Worm (Caenorhabditis elegans) whole organism, L1 larva: ENCODE data around the gene acr-8.

Experiments used
- F16B12.6 ChIP-seq: fragments of 150-350 bp; optimal IDR thresholded peaks from 2 replicates; lab custom pipeline; 2014; ENCODE audit warnings: missing biosample characterization, missing genetic modification characterization
- Y116A8C.19 ChIP-seq: sonication (generic microtip); optimal IDR thresholded peaks from 2 replicates; lab custom pipeline; 2016; ENCODE audit warnings: missing compliant biosample characterization, missing genetic modification characterization, borderline replicate concordance
- alr-1 ChIP-seq: fragments of 200-800 bp; sonication (Bioruptor generic); optimal IDR thresholded peaks from 2 replicates; lab custom pipeline; 2018; ENCODE audit warnings: borderline replicate concordance, mild to moderate bottlenecking, missing genetic modification characterization, missing compliant biosample characterization
- aly-2 ChIP-seq: fragments of 150-350 bp; optimal IDR thresholded peaks from 2 replicates; lab custom pipeline; 2014; ENCODE audit warnings: missing biosample characterization, missing genetic modification characterization
- ceh-63 ChIP-seq: fragments of 200-800 bp; sonication (Bioruptor generic); optimal IDR thresholded peaks from 2 replicates; lab custom pipeline; 2018; ENCODE audit warnings: mild to moderate bottlenecking, missing genetic modification characterization, missing compliant biosample characterization
- ceh-8 ChIP-seq: fragments of 200-800 bp; sonication (Bioruptor generic); optimal IDR thresholded peaks from 2 replicates; lab custom pipeline; 2018; ENCODE audit warnings: mild to moderate bottlenecking, missing genetic modification characterization, moderate library complexity, missing compliant biosample characterization
- ceh-82 ChIP-seq, 3 experiments: fragments of 150-350 bp in 1 of 3; sonication (generic microtip) in 2 of 3; optimal IDR thresholded peaks; 2 replicates each; lab custom pipeline; 2014 to 2017; ENCODE audit warnings: missing biosample characterization in 3 of 3, missing genetic modification characterization in 3 of 3
- ceh-88 ChIP-seq: fragments of 200-800 bp; sonication (Bioruptor generic); IDR thresholded peaks from 2 replicates; pipeline ENCODE4 v1.3.6; 2022; ENCODE audit warnings: missing genetic modification characterization, missing compliant biosample characterization
- dpl-1 ChIP-seq, 3 experiments: fragments of 150-350 bp in 2 of 3; sonication (generic microtip) in 1 of 3; optimal IDR thresholded peaks; 2 replicates each; lab custom pipeline; 2014 to 2017; ENCODE audit warnings: missing biosample characterization in 3 of 3, missing genetic modification characterization in 3 of 3, missing genetic modification reagents in 3 of 3
- efl-1 ChIP-seq, 4 experiments: fragments of 150-350 bp; optimal IDR thresholded peaks in 3 of 4; peaks in 1 of 4; 1 replicate in 1 of 4; 2 replicates in 3 of 4; lab custom pipeline; 2014; ENCODE audit warnings: missing biosample characterization in 2 of 4, missing genetic modification characterization in 2 of 4, missing genetic modification reagents in 2 of 4
- efl-3 ChIP-seq: fragments of 200-800 bp; sonication (Bioruptor generic); optimal IDR thresholded peaks from 2 replicates; lab custom pipeline; 2018; ENCODE audit warnings: mild to moderate bottlenecking, missing genetic modification characterization, missing compliant biosample characterization
- egl-13 ChIP-seq: sonication (generic microtip); optimal IDR thresholded peaks from 2 replicates; lab custom pipeline; 2016; ENCODE audit warnings: missing genotype, missing genetic modification reagents, missing genetic modification characterization, missing compliant biosample characterization
- egl-27 ChIP-seq, 2 experiments: fragments of 150-350 bp in 1 of 2; sonication (generic microtip); optimal IDR thresholded peaks; 3 replicates each; lab custom pipeline; 2017 to 2018; ENCODE audit warnings: missing biosample characterization in 2 of 2, missing genetic modification characterization in 2 of 2, missing genetic modification reagents in 2 of 2
- elt-2 ChIP-seq: sonication (generic microtip); optimal IDR thresholded peaks from 2 replicates; lab custom pipeline; 2016; ENCODE audit warnings: missing genetic modification characterization, mild to moderate bottlenecking, inconsistent platforms, missing compliant biosample characterization, missing genetic modification reagents
- fkh-10 ChIP-seq: sonication (generic microtip); optimal IDR thresholded peaks from 2 replicates; lab custom pipeline; 2017; ENCODE audit warnings: missing biosample characterization, missing genetic modification reagents, missing genetic modification characterization
- fkh-4 ChIP-seq: sonication (generic microtip); optimal IDR thresholded peaks from 2 replicates; lab custom pipeline; 2016; ENCODE audit warnings: missing compliant biosample characterization, missing genetic modification characterization, borderline replicate concordance
- fkh-8 ChIP-seq: sonication (generic microtip); optimal IDR thresholded peaks from 2 replicates; lab custom pipeline; 2016; ENCODE audit warnings: mild to moderate bottlenecking, missing genetic modification characterization, missing compliant biosample characterization
- fos-1 ChIP-seq: fragments of 150-350 bp; optimal IDR thresholded peaks from 2 replicates; lab custom pipeline; 2014; ENCODE audit warnings: missing biosample characterization, missing genetic modification characterization
- grh-1 ChIP-seq: fragments of 200-800 bp; sonication (Bioruptor generic); IDR thresholded peaks from 2 replicates; pipeline ENCODE4 v1.3.6; 2022; ENCODE audit warnings: missing genetic modification reagents, missing genetic modification characterization, missing compliant biosample characterization
- hlh-17 ChIP-seq: fragments of 200-800 bp; sonication (Bioruptor generic); optimal IDR thresholded peaks from 2 replicates; lab custom pipeline; 2018; ENCODE audit warnings: missing genetic modification characterization, mild to moderate bottlenecking, missing compliant biosample characterization, moderate library complexity, borderline replicate concordance
- hlh-4 ChIP-seq: sonication (generic microtip); optimal IDR thresholded peaks from 2 replicates; lab custom pipeline; 2016; ENCODE audit warnings: mild to moderate bottlenecking, missing genetic modification characterization, missing compliant biosample characterization
- irx-1 ChIP-seq: sonication (generic microtip); optimal IDR thresholded peaks from 2 replicates; lab custom pipeline; 2016; ENCODE audit warnings: missing genetic modification characterization, missing compliant biosample characterization
- lin-13 ChIP-seq: fragments of 150-350 bp; optimal IDR thresholded peaks from 2 replicates; lab custom pipeline; 2014; ENCODE audit warnings: missing biosample characterization, missing genetic modification reagents, missing genetic modification characterization
- lin-35 ChIP-seq, 2 experiments: fragments of 150-350 bp; optimal IDR thresholded peaks; 2 replicates each; lab custom pipeline; 2014; ENCODE audit warnings: missing biosample characterization in 2 of 2, missing genetic modification characterization in 2 of 2, missing genetic modification reagents in 2 of 2
- lin-39 ChIP-seq: fragments of 150-350 bp; optimal IDR thresholded peaks from 2 replicates; lab custom pipeline; 2014; ENCODE audit warnings: missing biosample characterization, missing genetic modification reagents, missing genetic modification characterization
- lir-3 ChIP-seq: sonication (generic microtip); optimal IDR thresholded peaks from 2 replicates; lab custom pipeline; 2016; ENCODE audit warnings: mild to moderate bottlenecking, missing genetic modification characterization, moderate library complexity, missing compliant biosample characterization; ENCODE audit not compliant: poor library complexity
- mef-2 ChIP-seq: fragments of 150-350 bp; optimal IDR thresholded peaks from 2 replicates; lab custom pipeline; 2014; ENCODE audit warnings: missing biosample characterization, missing genetic modification characterization
- mep-1 ChIP-seq: fragments of 150-350 bp; optimal IDR thresholded peaks from 2 replicates; lab custom pipeline; 2014; ENCODE audit warnings: missing biosample characterization, missing genetic modification characterization
- nhr-11 ChIP-seq: fragments of 150-350 bp; optimal IDR thresholded peaks from 2 replicates; lab custom pipeline; 2014; ENCODE audit warnings: missing biosample characterization, missing genetic modification characterization
- nhr-19 ChIP-seq: fragments of 200-800 bp; sonication (Bioruptor generic); conservative IDR thresholded peaks from 2 replicates; pipeline ENCODE4 v1.3.6; 2022; ENCODE audit warnings: missing genetic modification characterization, missing compliant biosample characterization
- nhr-20 ChIP-seq: sonication (generic microtip); optimal IDR thresholded peaks from 2 replicates; lab custom pipeline; 2016; ENCODE audit warnings: mild to moderate bottlenecking, missing genetic modification characterization, missing compliant biosample characterization
- nhr-237 ChIP-seq: fragments of 150-350 bp; optimal IDR thresholded peaks from 2 replicates; lab custom pipeline; 2014; ENCODE audit warnings: missing biosample characterization, missing genetic modification characterization
- nhr-28 ChIP-seq: fragments of 150-350 bp; optimal IDR thresholded peaks from 2 replicates; lab custom pipeline; 2014; ENCODE audit warnings: missing biosample characterization, missing genetic modification characterization
- nhr-47 ChIP-seq: sonication (generic microtip); optimal IDR thresholded peaks from 2 replicates; lab custom pipeline; 2016; ENCODE audit warnings: mild to moderate bottlenecking, missing genetic modification characterization, moderate library complexity, missing compliant biosample characterization
- nhr-71 ChIP-seq: sonication (generic microtip); optimal IDR thresholded peaks from 2 replicates; lab custom pipeline; 2016; ENCODE audit warnings: mild to moderate bottlenecking, missing genetic modification characterization, moderate library complexity, missing compliant biosample characterization
- nhr-77 ChIP-seq: fragments of 150-350 bp; optimal IDR thresholded peaks from 2 replicates; lab custom pipeline; 2014; ENCODE audit warnings: missing biosample characterization, missing genetic modification characterization
- nhr-84 ChIP-seq: sonication (generic microtip); optimal IDR thresholded peaks from 2 replicates; lab custom pipeline; 2017; ENCODE audit warnings: missing biosample characterization, missing genetic modification characterization
- nhr-85 ChIP-seq: sonication (generic microtip); peaks from one replicate; lab custom pipeline; 2016; ENCODE audit warnings: missing genetic modification characterization, inconsistent platforms, missing compliant biosample characterization
- nhr-90 ChIP-seq: sonication (generic microtip); optimal IDR thresholded peaks from 2 replicates; lab custom pipeline; 2016; ENCODE audit warnings: mild to moderate bottlenecking, missing genetic modification characterization, missing compliant biosample characterization; ENCODE audit not compliant: poor library complexity
- pag-3 ChIP-seq: sonication (generic microtip); optimal IDR thresholded peaks from 2 replicates; lab custom pipeline; 2017; ENCODE audit warnings: missing genetic modification characterization, mild to moderate bottlenecking, missing compliant biosample characterization, antibody characterized with exemption, borderline replicate concordance; ENCODE audit not compliant: insufficient read depth
- pax-3 ChIP-seq: fragments of 200-800 bp; sonication (Bioruptor generic); optimal IDR thresholded peaks from 2 replicates; lab custom pipeline; 2018; ENCODE audit warnings: mild to moderate bottlenecking, missing genetic modification characterization, moderate library complexity, missing compliant biosample characterization
- pqm-1 ChIP-seq: sonication (generic microtip); optimal IDR thresholded peaks from 3 replicates; lab custom pipeline; 2017; ENCODE audit warnings: missing biosample characterization, missing genetic modification characterization
- rnt-1 ChIP-seq: sonication (generic microtip); optimal IDR thresholded peaks from 2 replicates; lab custom pipeline; 2016; ENCODE audit warnings: mild to moderate bottlenecking, missing genetic modification characterization, moderate library complexity, missing compliant biosample characterization
- snu-23 ChIP-seq: sonication (generic microtip); optimal IDR thresholded peaks from 2 replicates; lab custom pipeline; 2016; ENCODE audit warnings: missing genetic modification characterization, missing compliant biosample characterization
- swsn-7 ChIP-seq: sonication (generic microtip); optimal IDR thresholded peaks from 2 replicates; lab custom pipeline; 2016; ENCODE audit warnings: missing genetic modification characterization, missing compliant biosample characterization
- tlp-1 ChIP-seq: fragments of 150-350 bp; optimal IDR thresholded peaks from 2 replicates; lab custom pipeline; 2014; ENCODE audit warnings: missing biosample characterization, missing genetic modification characterization
- unc-130 ChIP-seq: fragments of 150-350 bp; optimal IDR thresholded peaks from 2 replicates; lab custom pipeline; 2017; ENCODE audit warnings: missing biosample characterization, missing genetic modification characterization, inconsistent platforms
- unc-86 ChIP-seq: sonication (generic microtip); optimal IDR thresholded peaks from 2 replicates; lab custom pipeline; 2016; ENCODE audit warnings: missing genetic modification characterization, missing compliant biosample characterization
- xbp-1 ChIP-seq: sonication (generic microtip); optimal IDR thresholded peaks from 2 replicates; lab custom pipeline; 2016; ENCODE audit warnings: missing genetic modification characterization, missing compliant biosample characterization
- zag-1 ChIP-seq: fragments of 150-350 bp; optimal IDR thresholded peaks from 2 replicates; lab custom pipeline; 2014; ENCODE audit warnings: missing biosample characterization, missing genetic modification characterization
- ztf-11 ChIP-seq, 2 experiments: sonication (generic microtip); optimal IDR thresholded peaks; 2 replicates each; lab custom pipeline; 2016 to 2017; ENCODE audit warnings: missing genetic modification characterization in 2 of 2, missing biosample characterization in 1 of 2, missing compliant biosample characterization in 1 of 2

Gene acr-8

ce11 chrX:10435492-10435939 lies 23.0 kb downstream of the acr-8 start:
- no peak for TF ChIP-seq nhr-84 (tag; lab: Kevin White, UChicago)
- peak; percentile 17 for TF ChIP-seq ceh-8 (GFP tag; lab: Kevin White, UChicago)
- TF ChIP-seq egl-27 (tag; optimal IDR thresholded peaks at IDR 0.05; lab: Kevin White, UChicago) = no peak
- peak; percentile 3 for TF ChIP-seq egl-13 (tag; lab: Kevin White, UChicago)
- TF ChIP-seq lin-35 (GFP tag; optimal IDR thresholded peaks at IDR 0.05; lab: Kevin White, UChicago) = peak in 1 of 2 experiments; percentile 60
- peak; percentile 72 for TF ChIP-seq swsn-7 (tag; lab: Kevin White, UChicago)
- TF ChIP-seq nhr-85 (tag; lab: Kevin White, UChicago) = no peak
- TF ChIP-seq efl-3 = no peak
- TF ChIP-seq ztf-11 (tag; optimal IDR thresholded peaks at IDR 0.05; lab: Kevin White, UChicago) = no peak
- TF ChIP-seq alr-1 = no peak
- TF ChIP-seq nhr-71 (tag; lab: Kevin White, UChicago) = peak; percentile 82
- TF ChIP-seq fkh-4 (tag; lab: Kevin White, UChicago) = no peak
- no peak for TF ChIP-seq zag-1 (tag; lab: Kevin White, UChicago)
- no peak for TF ChIP-seq ceh-88 (GFP tag; lab: Robert Waterston, UW)
- no peak for TF ChIP-seq ceh-63 (GFP tag; lab: Kevin White, UChicago)
- TF ChIP-seq lir-3 = peak; percentile 89
- TF ChIP-seq nhr-237 = no peak
- no peak for TF ChIP-seq aly-2
- no peak for TF ChIP-seq lin-39 (tag; lab: Kevin White, UChicago)
- TF ChIP-seq unc-86 (tag; lab: Kevin White, UChicago) = peak; percentile 85
- TF ChIP-seq hlh-4 = no peak
- peak; percentile 25 for TF ChIP-seq nhr-77
- TF ChIP-seq tlp-1 (tag; lab: Kevin White, UChicago) = no peak
- TF ChIP-seq pqm-1 (tag; lab: Kevin White, UChicago) = no peak
- TF ChIP-seq nhr-47 (tag; lab: Kevin White, UChicago) = peak; percentile 75
- no peak for TF ChIP-seq dpl-1 (GFP tag; optimal IDR thresholded peaks at IDR 0.05; lab: Kevin White, UChicago)
- peak; percentile 39 for TF ChIP-seq rnt-1 (tag; lab: Kevin White, UChicago)
- TF ChIP-seq mef-2 = no peak
- TF ChIP-seq elt-2 (tag; lab: Kevin White, UChicago) = no peak
- no peak for TF ChIP-seq nhr-11
- peak; percentile 35 to 68 (median 36) for TF ChIP-seq ceh-82 (tag; optimal IDR thresholded peaks at IDR 0.05; lab: Kevin White, UChicago)
- peak; percentile 40 for TF ChIP-seq pax-3
- no peak for TF ChIP-seq mep-1 (tag; lab: Kevin White, UChicago)
- no peak for TF ChIP-seq nhr-90
- TF ChIP-seq fos-1 (tag; lab: Kevin White, UChicago) = peak; percentile 16
- peak; percentile 32 for TF ChIP-seq nhr-20
- TF ChIP-seq irx-1 (tag; lab: Kevin White, UChicago) = peak; percentile 47
- peak; percentile 98 for TF ChIP-seq fkh-10 (GFP tag; lab: Kevin White, UChicago)
- peak; percentile 28 to 52 for TF ChIP-seq efl-1 (optimal IDR thresholded peaks at IDR 0.05; lab: Kevin White, UChicago)
- peak in 1 of 2 experiments; percentile 60 for TF ChIP-seq efl-1 (GFP tag; optimal IDR thresholded peaks at IDR 0.05 in 1 of 2; lab: Kevin White, UChicago)
- no peak for TF ChIP-seq lin-13 (GFP tag; lab: Kevin White, UChicago)
- peak; percentile 63 for TF ChIP-seq snu-23 (GFP tag; lab: Kevin White, UChicago)
- TF ChIP-seq nhr-19 (GFP tag; lab: Robert Waterston, UW) = peak; percentile 58
- no peak for TF ChIP-seq grh-1 (GFP tag; lab: Robert Waterston, UW)
- no peak for TF ChIP-seq nhr-28 (tag; lab: Kevin White, UChicago)
- TF ChIP-seq unc-130 (tag; lab: Kevin White, UChicago) = peak; percentile 47
- TF ChIP-seq xbp-1 (tag; lab: Kevin White, UChicago) = peak; percentile 53
- no peak for TF ChIP-seq Y116A8C.19
- TF ChIP-seq pag-3 (tag; lab: Kevin White, UChicago) = no peak
- no peak for TF ChIP-seq F16B12.6
- TF ChIP-seq fkh-8 (tag; lab: Kevin White, UChicago) = peak; percentile 89
- TF ChIP-seq hlh-17 (GFP tag; lab: Kevin White, UChicago) = no peak
